Fruit fly (Drosophila melanogaster) whole organism, wandering third instar larva: ENCODE results near the gene dpp.

Experiments used
- Abd-B ChIP-seq: fragments of >200 bp; optimal IDR thresholded peaks from 2 replicates; lab custom pipeline; 2017; ENCODE audit warnings: missing biosample characterization, missing genetic modification characterization
- CrebA ChIP-seq: fragments of 200-800 bp; sonication (Bioruptor generic); optimal IDR thresholded peaks from 2 replicates; lab custom pipeline; 2016; ENCODE audit warnings: missing biosample characterization, mild to moderate bottlenecking, missing genetic modification characterization, borderline replicate concordance
- Dfd ChIP-seq: fragments of >200 bp; optimal IDR thresholded peaks from 2 replicates; lab custom pipeline; 2017; ENCODE audit warnings: missing biosample characterization, missing genetic modification characterization
- Dif ChIP-seq: fragments of 200-275, 200-300 bp; sonication (Bioruptor generic); optimal IDR thresholded peaks from 2 replicates; lab custom pipeline; 2018; ENCODE audit warnings: missing biosample characterization, missing genetic modification characterization; ENCODE audit not compliant: partially characterized antibody
- HLH106 ChIP-seq: fragments of 200-800 bp; optimal IDR thresholded peaks from 3 replicates; lab custom pipeline; 2019; ENCODE audit warnings: missing biosample characterization, mild to moderate bottlenecking, missing genetic modification characterization, moderate library complexity
- Hnf4 ChIP-seq: fragments of 200-800 bp; sonication (Bioruptor generic); optimal IDR thresholded peaks from 2 replicates; lab custom pipeline; 2016; ENCODE audit warnings: missing biosample characterization, mild to moderate bottlenecking, missing genetic modification characterization
- Hr78 ChIP-seq: fragments of >200 bp; optimal IDR thresholded peaks from 2 replicates; lab custom pipeline; 2017; ENCODE audit warnings: missing biosample characterization, missing genetic modification characterization
- Hr83 ChIP-seq: fragments of 200-300 bp; sonication (Bioruptor generic); optimal IDR thresholded peaks from 2 replicates; lab custom pipeline; 2016; ENCODE audit warnings: missing biosample characterization, mild to moderate bottlenecking, missing genetic modification characterization, moderate library complexity; ENCODE audit not compliant: poor library complexity, severe bottlenecking
- Jra ChIP-seq: sonication (Bioruptor generic); optimal IDR thresholded peaks from 2 replicates; lab custom pipeline; 2016; ENCODE audit warnings: missing biosample characterization, missing genetic modification characterization
- Mio ChIP-seq: sonication (Bioruptor generic); optimal IDR thresholded peaks from 2 replicates; lab custom pipeline; 2016; ENCODE audit warnings: missing biosample characterization, missing genetic modification characterization
- N ChIP-seq: fragments of >200 bp; optimal IDR thresholded peaks from 2 replicates; lab custom pipeline; 2018; ENCODE audit warnings: missing biosample characterization, missing external identifiers, missing genetic modification characterization
- Rel ChIP-seq, 2 experiments: fragments of 200-800 bp; sonication (Bioruptor generic) in 1 of 2; optimal IDR thresholded peaks; 2 replicates in 1 of 2; 3 replicates in 1 of 2; lab custom pipeline; 2016 to 2019; ENCODE audit warnings: mild to moderate bottlenecking in 2 of 2, missing biosample characterization in 2 of 2, missing genetic modification characterization in 2 of 2, moderate library complexity in 1 of 2
- Sp1 ChIP-seq: fragments of 200-800 bp; sonication (Bioruptor generic); optimal IDR thresholded peaks from 3 replicates; lab custom pipeline; 2019; ENCODE audit warnings: missing biosample characterization, mild to moderate bottlenecking, missing genetic modification characterization, moderate library complexity
- Vsx2 ChIP-seq: fragments of 200-300, 225-300 bp; sonication (Bioruptor generic); optimal IDR thresholded peaks from 2 replicates; lab custom pipeline; 2018; ENCODE audit warnings: missing biosample characterization, missing genetic modification characterization; ENCODE audit not compliant: partially characterized antibody
- br ChIP-seq: fragments of 200-800 bp; sonication (Bioruptor generic); optimal IDR thresholded peaks from 2 replicates; lab custom pipeline; 2016; ENCODE audit warnings: missing biosample characterization, missing genetic modification characterization
- brk ChIP-seq: fragments of 200-800 bp; sonication (Bioruptor generic); optimal IDR thresholded peaks from 2 replicates; lab custom pipeline; 2016; ENCODE audit warnings: missing biosample characterization, mild to moderate bottlenecking, missing genetic modification characterization
- dmrt93B ChIP-seq: fragments of 200-800 bp; sonication (Bioruptor generic); optimal IDR thresholded peaks from 2 replicates; lab custom pipeline; 2018; ENCODE audit warnings: missing biosample characterization, mild to moderate bottlenecking, missing genetic modification characterization
- dsf ChIP-seq: sonication (Bioruptor generic); optimal IDR thresholded peaks from 2 replicates; lab custom pipeline; 2016; ENCODE audit warnings: missing biosample characterization, missing genetic modification characterization, borderline replicate concordance
- ey ChIP-seq: fragments of 200-800 bp; sonication (Bioruptor generic); optimal IDR thresholded peaks from 2 replicates; lab custom pipeline; 2016; ENCODE audit warnings: missing biosample characterization, missing genetic modification characterization
- foxo ChIP-seq, 2 experiments: fragments of 200-800 bp; sonication (Bioruptor generic); optimal IDR thresholded peaks; 2 replicates in 1 of 2; 3 replicates in 1 of 2; lab custom pipeline; 2016 to 2017; ENCODE audit warnings: missing biosample characterization in 2 of 2, missing genetic modification characterization in 2 of 2
- fru ChIP-seq: fragments of 200-800 bp; sonication (Bioruptor generic); optimal IDR thresholded peaks from 3 replicates; lab custom pipeline; 2016; ENCODE audit warnings: missing biosample characterization, mild to moderate bottlenecking, missing genetic modification characterization
- jim ChIP-seq: fragments of 175-275, 200-325 bp; sonication (Bioruptor generic); optimal IDR thresholded peaks from 2 replicates; lab custom pipeline; 2016; ENCODE audit warnings: missing biosample characterization, mild to moderate bottlenecking, missing genetic modification characterization
- lola ChIP-seq: fragments of >200 bp; optimal IDR thresholded peaks from 2 replicates; lab custom pipeline; 2017; ENCODE audit warnings: missing biosample characterization, missing genetic modification characterization
- pan ChIP-seq: fragments of >200 bp; optimal IDR thresholded peaks from 2 replicates; lab custom pipeline; 2017
- psq ChIP-seq: fragments of 200-800 bp; sonication (Bioruptor generic); optimal IDR thresholded peaks from 3 replicates; lab custom pipeline; 2017; ENCODE audit warnings: missing biosample characterization, mild to moderate bottlenecking, missing genetic modification characterization, moderate library complexity
- rgr ChIP-seq: fragments of 200-800 bp; sonication (Bioruptor generic); optimal IDR thresholded peaks from 3 replicates; lab custom pipeline; 2016; ENCODE audit warnings: missing biosample characterization, mild to moderate bottlenecking, missing genetic modification characterization
- sage ChIP-seq: fragments of 200-800 bp; sonication (Bioruptor generic); optimal IDR thresholded peaks from 2 replicates; lab custom pipeline; 2016; ENCODE audit warnings: missing biosample characterization, mild to moderate bottlenecking, missing genetic modification characterization
- sv ChIP-seq: fragments of 200-800 bp; sonication (Bioruptor generic); optimal IDR thresholded peaks from 3 replicates; lab custom pipeline; 2016; ENCODE audit warnings: missing biosample characterization, missing genetic modification characterization
- tai ChIP-seq: sonication (Bioruptor generic); optimal IDR thresholded peaks from 2 replicates; lab custom pipeline; 2016; ENCODE audit warnings: missing biosample characterization, missing genetic modification characterization
- usp ChIP-seq: fragments of >200 bp; optimal IDR thresholded peaks from 2 replicates; lab custom pipeline; 2017; ENCODE audit warnings: missing biosample characterization, missing genetic modification characterization
- woc ChIP-seq: sonication (Bioruptor generic); optimal IDR thresholded peaks from 2 replicates; lab custom pipeline; 2016; ENCODE audit warnings: missing biosample characterization, mild to moderate bottlenecking, missing genetic modification characterization

Gene dpp

DNA sequence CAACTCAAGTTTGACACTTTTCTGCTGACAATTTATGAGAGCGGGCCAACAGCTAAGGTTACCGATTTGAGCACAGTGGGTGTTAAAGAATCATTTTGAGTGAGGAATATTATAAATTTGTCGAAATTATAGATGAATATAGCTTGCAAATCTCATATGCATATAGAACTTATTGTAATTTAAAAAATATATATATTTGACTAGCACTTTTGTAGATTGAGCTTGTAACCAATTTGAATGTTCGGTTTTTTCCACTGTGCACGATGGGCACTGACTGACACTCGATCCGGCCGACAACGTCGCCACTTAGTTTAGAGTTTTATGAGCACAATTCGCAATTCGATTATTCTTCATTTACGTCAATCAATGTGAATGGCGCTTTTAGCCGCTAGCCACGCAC lies 29.7 kb upstream of the dpp start:
- TF ChIP-seq Abd-B (GFP tag; lab: Kevin White, UChicago), result no peak
- no peak for TF ChIP-seq Dif (GFP tag; lab: Kevin White, UChicago)
- TF ChIP-seq foxo (GFP tag; optimal IDR thresholded peaks at IDR 0.05; lab: Kevin White, UChicago), result peak in 1 of 2 experiments; percentile 3

DNA sequence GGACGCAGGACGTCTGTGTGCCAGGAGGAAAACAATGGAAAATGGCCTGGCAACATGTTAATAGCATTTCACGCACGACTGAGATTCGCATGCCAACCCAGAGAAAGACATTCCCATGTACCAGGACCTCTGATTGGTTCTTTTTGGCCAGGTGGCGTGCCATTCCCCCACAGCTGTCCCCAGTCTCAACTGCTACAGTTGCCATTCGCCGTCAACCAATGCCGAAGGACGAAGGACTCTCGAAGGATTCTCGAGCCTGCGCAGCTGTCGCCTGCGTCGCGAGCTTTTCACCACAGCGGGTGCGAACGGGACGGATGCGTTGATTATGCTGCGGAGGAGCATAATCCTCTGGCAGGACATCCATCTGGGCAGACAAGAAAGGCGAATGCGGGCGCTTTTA lies 28.3 kb upstream of the dpp start, which contains the start of gene VGlut:
Gene VGlut, plus strand, starts transcription at position 399 of the 400 bp plus-strand sequence.
- TF ChIP-seq woc (GFP tag; lab: Kevin White, UChicago) (no peak), Dfd (GFP tag; lab: Kevin White, UChicago) (no peak), lola (GFP tag; lab: Kevin White, UChicago) (no peak), N (GFP tag; lab: Kevin White, UChicago) (no peak), Hnf4 (no peak), HLH106 (tag; lab: Kevin White, UChicago) (no peak), psq (GFP tag; lab: Kevin White, UChicago) (no peak), Mio (GFP tag; lab: Kevin White, UChicago) (no peak), tai (GFP tag; lab: Kevin White, UChicago) (no peak), Hr78 (GFP tag; lab: Kevin White, UChicago) (no peak), foxo (GFP tag; optimal IDR thresholded peaks at IDR 0.05; lab: Kevin White, UChicago) (no peak), pan (lab: Kevin White, UChicago) (no peak), Rel (GFP tag; optimal IDR thresholded peaks at IDR 0.05; lab: Kevin White, UChicago) (no peak), Rel (tag; optimal IDR thresholded peaks at IDR 0.05; lab: Kevin White, UChicago) (no peak), dsf (no peak), usp (no peak), sage (GFP tag; lab: Kevin White, UChicago) (no peak), dmrt93B (no peak), ey (GFP tag; lab: Kevin White, UChicago) (no peak)

DNA sequence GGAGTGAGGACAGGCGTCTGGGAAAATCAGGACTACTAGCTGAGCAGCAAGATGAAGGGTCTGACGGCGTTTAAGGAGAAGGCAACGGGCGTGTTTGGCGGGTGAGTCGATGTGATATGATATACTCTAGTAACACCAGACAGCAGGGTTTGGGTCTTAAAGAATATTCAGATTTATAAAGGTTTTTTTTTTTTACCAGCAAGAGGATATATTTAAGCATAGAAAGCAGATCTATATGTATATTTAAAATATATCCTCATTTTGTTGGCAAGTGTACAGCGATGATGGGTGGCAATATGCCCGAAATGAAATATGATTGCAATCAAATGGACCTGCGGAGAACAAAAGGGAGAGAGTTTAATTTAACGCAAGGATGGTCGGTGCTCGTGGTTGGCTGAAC lies 26.0 kb upstream of the dpp start:
- TF ChIP-seq foxo (GFP tag; optimal IDR thresholded peaks at IDR 0.05; lab: Kevin White, UChicago) (peak in 1 of 2 experiments; percentile 13), br (GFP tag; lab: Kevin White, UChicago) (no peak)

DNA sequence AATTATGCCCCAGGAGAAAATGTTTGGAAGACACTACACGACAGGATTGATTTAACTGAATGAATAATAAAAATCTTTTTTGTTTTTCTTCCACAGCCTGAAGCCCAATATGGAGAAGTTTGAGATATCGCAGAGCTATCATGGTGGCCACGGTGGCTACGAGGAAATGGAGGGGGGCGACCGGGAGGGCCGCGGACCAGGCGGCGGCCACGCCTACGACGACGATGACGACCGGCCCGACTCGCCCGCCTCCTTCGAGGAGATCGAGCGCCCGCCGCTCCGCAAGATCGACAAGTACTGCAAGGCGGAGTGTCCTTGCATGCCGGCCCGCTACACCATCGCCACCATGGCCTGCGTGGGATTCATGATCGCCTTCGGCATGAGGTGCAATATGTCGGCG lies 23.5 kb upstream of the dpp start:
- TF ChIP-seq jim (GFP tag; lab: Kevin White, UChicago) (no peak), Dfd (GFP tag; lab: Kevin White, UChicago) (peak; percentile 98)

DNA sequence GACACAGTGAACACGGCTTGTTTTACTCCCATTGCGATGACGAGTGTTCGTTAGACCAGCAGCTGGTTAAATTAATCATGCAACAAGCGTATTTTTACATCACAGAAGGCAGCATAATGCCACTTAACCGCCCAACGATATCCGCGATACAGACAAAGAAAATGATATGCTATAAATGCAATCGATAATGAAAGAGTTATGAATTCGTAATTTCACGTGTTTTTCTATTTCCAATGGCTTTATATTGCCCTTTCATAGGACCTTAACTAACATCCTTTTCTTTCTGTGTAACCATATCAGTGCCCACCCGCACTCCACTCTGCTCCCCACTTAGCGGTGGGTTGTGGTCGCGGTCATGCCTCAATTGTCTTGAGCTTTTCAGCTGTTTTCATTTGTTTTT lies 15.1 kb upstream of the dpp start:
- TF ChIP-seq Abd-B (GFP tag; lab: Kevin White, UChicago) (no peak), foxo (GFP tag; optimal IDR thresholded peaks at IDR 0.05; lab: Kevin White, UChicago) (no peak)

dm6 chr2L:2415109-2415508 lies 13.1 kb upstream of the dpp start, which contains the start of gene CG18641:
Gene CG18641, minus strand, starts transcription at chr2L:2415322.
- no peak for TF ChIP-seq brk (GFP tag; lab: Kevin White, UChicago)

DNA sequence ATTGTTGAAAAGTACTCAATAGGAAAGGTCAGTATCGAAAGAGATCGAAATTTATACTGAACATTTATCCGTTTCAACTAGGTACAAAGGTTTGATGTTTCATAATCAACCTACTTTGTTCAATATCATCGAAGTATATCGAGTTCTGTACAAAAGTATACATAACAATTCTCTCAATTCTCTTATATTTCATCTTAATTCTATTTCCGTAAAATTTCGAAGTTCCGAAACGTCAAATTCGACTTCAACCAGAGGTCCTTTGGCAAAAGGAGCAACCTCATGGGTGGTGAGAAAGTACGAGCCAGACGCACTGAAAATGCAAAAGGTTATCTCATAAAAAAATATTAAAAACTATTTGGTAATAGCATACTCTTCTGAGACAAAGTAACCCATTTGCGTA lies 11.6 kb upstream of the dpp start, which contains the start of gene CG31948:
Gene CG31948, minus strand, starts transcription at position 101 of the 400 bp plus-strand sequence.
- TF ChIP-seq Sp1, result no peak
- TF ChIP-seq HLH106 (tag; lab: Kevin White, UChicago), result no peak
- no peak for TF ChIP-seq Dif (GFP tag; lab: Kevin White, UChicago)
- TF ChIP-seq dsf, result no peak
- no peak for TF ChIP-seq Hr78 (GFP tag; lab: Kevin White, UChicago)
- no peak for TF ChIP-seq Mio (GFP tag; lab: Kevin White, UChicago)
- TF ChIP-seq, all 38 proteins: peak for 0

DNA sequence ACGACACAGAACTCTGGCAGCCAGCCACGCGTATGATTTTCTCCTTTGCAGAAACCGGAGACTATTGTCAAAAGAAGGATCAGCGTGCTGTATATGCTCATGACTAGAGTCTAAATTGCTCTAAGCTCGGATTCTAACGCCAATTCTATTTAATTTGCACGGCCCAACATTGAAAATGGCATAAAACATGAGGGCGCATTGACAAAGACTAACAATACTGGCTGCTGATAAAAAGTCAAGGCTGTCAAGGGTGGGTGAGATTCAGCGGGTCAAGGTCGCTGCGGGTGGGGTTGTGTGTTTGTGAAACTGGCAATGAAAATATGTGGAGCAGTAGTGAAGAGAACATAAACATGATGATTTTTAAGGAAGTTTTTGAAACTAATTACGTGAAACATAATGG lies 10.3 kb upstream of the dpp start, which contains the start of gene CG34448:
Gene CG34448, minus strand, starts transcription at position 101 of the 400 bp plus-strand sequence.
- TF ChIP-seq Vsx2 (GFP tag; lab: Kevin White, UChicago), result no peak
- TF ChIP-seq Dfd (GFP tag; lab: Kevin White, UChicago), result no peak
- no peak for TF ChIP-seq rgr (GFP tag; lab: Kevin White, UChicago)
- no peak for TF ChIP-seq Jra
- no peak for TF ChIP-seq Hnf4
- TF ChIP-seq foxo (GFP tag; optimal IDR thresholded peaks at IDR 0.05; lab: Kevin White, UChicago), result no peak
- TF ChIP-seq woc (GFP tag; lab: Kevin White, UChicago), result no peak
- TF ChIP-seq sv (GFP tag; lab: Kevin White, UChicago), result no peak
- TF ChIP-seq Hr83 (GFP tag; lab: Kevin White, UChicago), result no peak
- TF ChIP-seq Dif (GFP tag; lab: Kevin White, UChicago), result no peak
- TF ChIP-seq fru (GFP tag; lab: Kevin White, UChicago), result no peak
- no peak for TF ChIP-seq Mio (GFP tag; lab: Kevin White, UChicago)
- no peak for TF ChIP-seq CrebA
- no peak for TF ChIP-seq HLH106 (tag; lab: Kevin White, UChicago)
- no peak for TF ChIP-seq dmrt93B
- TF ChIP-seq brk (GFP tag; lab: Kevin White, UChicago), result no peak
- no peak for TF ChIP-seq usp
- no peak for TF ChIP-seq psq (GFP tag; lab: Kevin White, UChicago)
